Fruit fly (Drosophila melanogaster) whole organism, embryonic: ENCODE data around the gene Drs.

Experiments used
- Asciz ChIP-seq: fragments of 200-800 bp; sonication (Bioruptor generic); optimal IDR thresholded peaks from 2 replicates; lab custom pipeline; 2017; ENCODE audit warnings: missing biosample characterization, mild to moderate bottlenecking, missing genetic modification characterization, missing genetic modification reagents
- Atf-2 ChIP-seq: fragments of 200-800 bp; sonication (Bioruptor generic); optimal IDR thresholded peaks from 2 replicates; lab custom pipeline; 2016; ENCODE audit warnings: missing biosample characterization, missing genetic modification characterization
- B-H2 ChIP-seq: fragments of 200-800 bp; sonication (Bioruptor generic); optimal IDR thresholded peaks from 2 replicates; lab custom pipeline; 2018; ENCODE audit warnings: missing biosample characterization, mild to moderate bottlenecking, missing genetic modification characterization
- Blimp-1 ChIP-seq: fragments of 200-800 bp; sonication (Bioruptor generic); optimal IDR thresholded peaks from 3 replicates; lab custom pipeline; 2018; ENCODE audit warnings: missing biosample characterization, missing genetic modification characterization, mild to moderate bottlenecking, moderate library complexity, missing genetic modification reagents
- CG10267 ChIP-seq: fragments of 200-800 bp; sonication (Bioruptor generic); optimal IDR thresholded peaks from 2 replicates; lab custom pipeline; 2018; ENCODE audit warnings: missing biosample characterization, mild to moderate bottlenecking, missing genetic modification characterization, moderate library complexity
- CG11247 ChIP-seq: fragments of 200-800 bp; sonication (Bioruptor generic); IDR thresholded peaks from 2 replicates; pipeline ENCODE4 v1.3.6; 2022; ENCODE audit warnings: missing biosample characterization, missing genetic modification characterization
- CG11560 ChIP-seq: fragments of 200-800 bp; sonication (Bioruptor generic); IDR thresholded peaks from 3 replicates; pipeline ENCODE4 v1.3.6; 2022; ENCODE audit warnings: missing biosample characterization, missing genetic modification characterization
- CG11723 ChIP-seq: fragments of 200-800 bp; sonication (Bioruptor generic); optimal IDR thresholded peaks from 2 replicates; lab custom pipeline; 2017; ENCODE audit warnings: missing biosample characterization, mild to moderate bottlenecking, missing genetic modification characterization
- CG1233 ChIP-seq: fragments of 200-800 bp; sonication (Bioruptor generic); optimal IDR thresholded peaks from 4 replicates; lab custom pipeline; 2018; ENCODE audit warnings: missing biosample characterization, mild to moderate bottlenecking, missing genetic modification characterization
- CG13296 ChIP-seq: fragments of 200-800 bp; sonication (Bioruptor generic); optimal IDR thresholded peaks from 3 replicates; lab custom pipeline; 2018; ENCODE audit warnings: missing biosample characterization, mild to moderate bottlenecking, missing genetic modification characterization
- CG15269 ChIP-seq: fragments of 200-800 bp; sonication (Bioruptor generic); optimal IDR thresholded peaks from 2 replicates; lab custom pipeline; 2018; ENCODE audit warnings: missing biosample characterization, mild to moderate bottlenecking, missing genetic modification characterization, moderate library complexity
- CG1602 ChIP-seq: fragments of 200-800 bp; sonication (Bioruptor generic); optimal IDR thresholded peaks from 3 replicates; lab custom pipeline; 2016; ENCODE audit warnings: missing biosample characterization, missing genetic modification characterization
- CG17361 ChIP-seq: fragments of 200-800 bp; sonication (Bioruptor generic); IDR thresholded peaks from 3 replicates; pipeline ENCODE4 v1.3.6; 2022; ENCODE audit warnings: missing biosample characterization, missing genetic modification characterization
- CG17568 ChIP-seq: fragments of 200-800 bp; sonication (Bioruptor generic); optimal IDR thresholded peaks from 2 replicates; lab custom pipeline; 2018; ENCODE audit warnings: missing biosample characterization, mild to moderate bottlenecking, missing genetic modification characterization, moderate library complexity
- CG1792 ChIP-seq: fragments of 200-800 bp; sonication (Bioruptor generic); optimal IDR thresholded peaks from 2 replicates; lab custom pipeline; 2016; ENCODE audit warnings: missing biosample characterization, missing genetic modification characterization
- CG18262 ChIP-seq: fragments of 200-800 bp; optimal IDR thresholded peaks from 3 replicates; lab custom pipeline; 2019; ENCODE audit warnings: missing biosample characterization, mild to moderate bottlenecking, missing genetic modification characterization, moderate library complexity
- CG18619 ChIP-seq: fragments of 200-800 bp; sonication (Bioruptor generic); optimal IDR thresholded peaks from 3 replicates; lab custom pipeline; 2017; ENCODE audit warnings: missing biosample characterization, mild to moderate bottlenecking, missing genetic modification characterization
- CG18764 ChIP-seq: fragments of 200-800 bp; sonication (Bioruptor generic); optimal IDR thresholded peaks from 3 replicates; lab custom pipeline; 2016; ENCODE audit warnings: missing biosample characterization, missing genetic modification characterization
- CG2116 ChIP-seq: fragments of 200-800 bp; sonication (Bioruptor generic); optimal IDR thresholded peaks from 3 replicates; lab custom pipeline; 2018; ENCODE audit warnings: missing biosample characterization, mild to moderate bottlenecking, missing genetic modification characterization
- CG2678 ChIP-seq: fragments of 200-800 bp; sonication (Bioruptor generic); optimal IDR thresholded peaks from 3 replicates; lab custom pipeline; 2019; ENCODE audit warnings: missing biosample characterization, mild to moderate bottlenecking, missing genetic modification characterization, moderate library complexity
- CG2712 ChIP-seq: fragments of 200-800 bp; optimal IDR thresholded peaks from 3 replicates; lab custom pipeline; 2019; ENCODE audit warnings: missing biosample characterization, mild to moderate bottlenecking, missing genetic modification characterization, moderate library complexity
- CG30431 ChIP-seq: fragments of 200-800 bp; sonication (Bioruptor generic); optimal IDR thresholded peaks from 2 replicates; lab custom pipeline; 2017; ENCODE audit warnings: missing biosample characterization, missing genetic modification characterization
- CG31441 ChIP-seq: fragments of 200-800 bp; sonication (Bioruptor generic); IDR thresholded peaks from 2 replicates; pipeline ENCODE4 v1.3.6; 2022; ENCODE audit warnings: missing biosample characterization, missing genetic modification characterization
- CG4707 ChIP-seq: fragments of 200-800 bp; sonication (Bioruptor generic); optimal IDR thresholded peaks from 2 replicates; lab custom pipeline; 2018; ENCODE audit warnings: missing biosample characterization, mild to moderate bottlenecking, missing genetic modification characterization, moderate library complexity
- CG5180 ChIP-seq: fragments of 200-800 bp; sonication (Bioruptor generic); optimal IDR thresholded peaks from 3 replicates; lab custom pipeline; 2017; ENCODE audit warnings: missing biosample characterization, missing genetic modification characterization, mild to moderate bottlenecking, moderate library complexity, missing genetic modification reagents
- CG6175 ChIP-seq: fragments of 200-800 bp; sonication (Bioruptor generic); IDR thresholded peaks from 3 replicates; pipeline ENCODE4 v1.3.6; 2022; ENCODE audit warnings: missing biosample characterization, missing genetic modification characterization
- CG8478 ChIP-seq: fragments of >200 bp; optimal IDR thresholded peaks from 2 replicates; lab custom pipeline; 2018
- Dfd ChIP-seq, 2 experiments: fragments of >200 bp; optimal IDR thresholded peaks; 2 replicates each; lab custom pipeline; 2017; ENCODE audit warnings: missing biosample characterization in 2 of 2, missing genetic modification characterization in 2 of 2
- Dref ChIP-seq: fragments of 200-800 bp; sonication (Bioruptor generic); IDR thresholded peaks from 2 replicates; pipeline ENCODE4 v1.3.6; 2022; ENCODE audit warnings: missing biosample characterization, missing genetic modification characterization
- Fer1 ChIP-seq: fragments of 200-800 bp; sonication (Bioruptor generic); optimal IDR thresholded peaks from 2 replicates; lab custom pipeline; 2017; ENCODE audit warnings: missing biosample characterization, mild to moderate bottlenecking, missing genetic modification characterization
- GATAe ChIP-seq: fragments of 200-800 bp; sonication (Bioruptor generic); conservative IDR thresholded peaks from 2 replicates; pipeline ENCODE4 v1.3.6; 2022; ENCODE audit warnings: missing biosample characterization, missing genetic modification characterization
- Hey ChIP-seq: fragments of 200-800 bp; sonication (Bioruptor generic); optimal IDR thresholded peaks from 3 replicates; lab custom pipeline; 2018; ENCODE audit warnings: missing biosample characterization, mild to moderate bottlenecking, missing genetic modification characterization
- Hmx ChIP-seq: fragments of 200-800 bp; sonication (Bioruptor generic); optimal IDR thresholded peaks from 2 replicates; lab custom pipeline; 2016; ENCODE audit warnings: missing biosample characterization, missing genetic modification characterization
- Mes4 ChIP-seq: fragments of 200-800 bp; sonication (Bioruptor generic); optimal IDR thresholded peaks from 2 replicates; lab custom pipeline; 2016; ENCODE audit warnings: missing biosample characterization, missing genetic modification characterization
- Oli ChIP-seq: fragments of 200-800 bp; sonication (Bioruptor generic); optimal IDR thresholded peaks from 2 replicates; lab custom pipeline; 2018; ENCODE audit warnings: missing biosample characterization, mild to moderate bottlenecking, missing genetic modification characterization, moderate library complexity
- abd-A ChIP-seq: fragments of 200-800 bp; sonication (Bioruptor generic); optimal IDR thresholded peaks from 3 replicates; lab custom pipeline; 2019; ENCODE audit warnings: missing biosample characterization, mild to moderate bottlenecking, missing genetic modification characterization, moderate library complexity
- bigmax ChIP-seq: fragments of 200-800 bp; sonication (Bioruptor generic); optimal IDR thresholded peaks from 2 replicates; lab custom pipeline; 2018; ENCODE audit warnings: missing biosample characterization, mild to moderate bottlenecking, missing genetic modification characterization
- chm ChIP-seq: fragments of 200-800 bp; sonication (Bioruptor generic); IDR thresholded peaks from 2 replicates; pipeline ENCODE4 v1.3.6; 2022; ENCODE audit warnings: missing biosample characterization, missing genetic modification characterization
- dmrt99B ChIP-seq: fragments of 200-800 bp; sonication (Bioruptor generic); optimal IDR thresholded peaks from 2 replicates; lab custom pipeline; 2018; ENCODE audit warnings: missing biosample characterization, mild to moderate bottlenecking, missing genetic modification characterization, moderate library complexity
- grau ChIP-seq: fragments of 200-800 bp; optimal IDR thresholded peaks from 3 replicates; lab custom pipeline; 2019; ENCODE audit warnings: missing biosample characterization, mild to moderate bottlenecking, missing genetic modification characterization, moderate library complexity
- ham ChIP-seq: fragments of 200-800 bp; sonication (Bioruptor generic); IDR thresholded peaks from 2 replicates; pipeline ENCODE4 v1.3.6; 2022; ENCODE audit warnings: missing biosample characterization, missing genetic modification characterization
- nau ChIP-seq: fragments of 200-800 bp; sonication (Bioruptor generic); optimal IDR thresholded peaks from 3 replicates; lab custom pipeline; 2017; ENCODE audit warnings: missing biosample characterization, mild to moderate bottlenecking, missing genetic modification characterization, missing genetic modification reagents
- nmo ChIP-seq: fragments of 200-800 bp; sonication (Bioruptor generic); optimal IDR thresholded peaks from 2 replicates; lab custom pipeline; 2018; ENCODE audit warnings: missing biosample characterization, mild to moderate bottlenecking, missing genetic modification characterization, moderate library complexity
- pan ChIP-seq, 4 experiments: fragments of >200 bp in 3 of 4; fragments of 200-800 bp in 1 of 4; sonication (Bioruptor generic) in 1 of 4; optimal IDR thresholded peaks in 3 of 4; IDR thresholded peaks in 1 of 4; 2 replicates each; pipeline versions ENCODE4 v1.3.6 to Lab custom; 2017 to 2022; ENCODE audit warnings: missing biosample characterization in 2 of 4, missing genetic modification characterization in 2 of 4, mixed read lengths in 1 of 4
- pfk ChIP-seq: fragments of 200-800 bp; sonication (Bioruptor generic); optimal IDR thresholded peaks from 2 replicates; lab custom pipeline; 2018; ENCODE audit warnings: missing biosample characterization, mild to moderate bottlenecking, missing genetic modification characterization, moderate library complexity
- sd ChIP-seq: fragments of 200-800 bp; sonication (Bioruptor generic); optimal IDR thresholded peaks from 3 replicates; lab custom pipeline; 2018; ENCODE audit warnings: missing biosample characterization, mild to moderate bottlenecking, missing genetic modification characterization, moderate library complexity
- slbo ChIP-seq: fragments of 200-800 bp; sonication (Bioruptor generic); IDR thresholded peaks from 2 replicates; pipeline ENCODE4 v1.3.6; 2022; ENCODE audit warnings: missing biosample characterization, missing genetic modification characterization
- sqz ChIP-seq: fragments of 200-800 bp; sonication (Bioruptor generic); optimal IDR thresholded peaks from 3 replicates; lab custom pipeline; 2018; ENCODE audit warnings: missing biosample characterization, mild to moderate bottlenecking, missing genetic modification characterization
- ssp ChIP-seq: fragments of 200-800 bp; sonication (Bioruptor generic); IDR thresholded peaks from 2 replicates; pipeline ENCODE4 v1.3.6; 2022; ENCODE audit warnings: missing biosample characterization, missing genetic modification characterization
- tio ChIP-seq: fragments of 200-800 bp; sonication (Bioruptor generic); optimal IDR thresholded peaks from 2 replicates; lab custom pipeline; 2017; ENCODE audit warnings: missing biosample characterization, missing genetic modification characterization, inconsistent platforms
- zfh2 ChIP-seq: fragments of 200-800 bp; sonication (Bioruptor generic); optimal IDR thresholded peaks from 2 replicates; lab custom pipeline; 2016; ENCODE audit warnings: missing biosample characterization, missing genetic modification characterization

Gene Drs

DNA sequence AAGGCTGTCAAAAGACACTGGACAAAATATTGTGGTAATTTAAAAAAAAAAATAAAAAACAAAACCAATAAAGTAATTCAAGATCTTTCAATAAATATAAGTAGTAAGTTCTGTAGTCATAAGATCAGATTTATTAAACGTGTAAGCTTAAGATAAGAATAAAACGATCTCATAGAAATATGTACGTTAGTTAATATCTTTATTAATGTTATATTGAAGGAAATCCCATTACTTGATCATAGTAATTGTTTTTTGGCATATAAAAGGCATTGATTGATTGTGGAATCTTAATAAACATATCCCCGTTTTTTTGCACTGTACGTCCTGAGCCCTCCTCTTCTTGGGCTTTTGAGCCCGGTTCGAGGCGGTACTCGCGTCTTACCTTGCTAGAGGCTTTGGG, 26.1 kb upstream of the Drs start (continued):
- TF ChIP-seq CG2712 (tag; lab: Kevin White, UChicago), result peak; percentile 5
- TF ChIP-seq Mes4 (GFP tag; lab: Kevin White, UChicago), result no peak
- peak; percentile 5 for TF ChIP-seq CG10267 (tag; lab: Kevin White, UChicago)
- TF ChIP-seq CG15269 (tag; lab: Kevin White, UChicago), result peak; percentile 39
- TF ChIP-seq Hmx, result no peak
- peak; percentile 5 for TF ChIP-seq dmrt99B
- no peak for TF ChIP-seq CG18619 (GFP tag; lab: Kevin White, UChicago)
- no peak for TF ChIP-seq ham (GFP tag; lab: Robert Waterston, UW)
- no peak for TF ChIP-seq abd-A (tag; lab: Kevin White, UChicago)
- TF ChIP-seq CG1233 (GFP tag; lab: Kevin White, UChicago), result no peak
- no peak for TF ChIP-seq Asciz (GFP tag; lab: Kevin White, UChicago)
- no peak for TF ChIP-seq CG18764 (GFP tag; lab: Kevin White, UChicago)
- no peak for TF ChIP-seq B-H2 (GFP tag; lab: Kevin White, UChicago)
- TF ChIP-seq CG6175 (GFP tag; lab: Robert Waterston, UW), result no peak
- TF ChIP-seq pan (optimal IDR thresholded peaks at IDR 0.05; lab: Kevin White, UChicago), result no peak
- no peak for TF ChIP-seq pan (GFP tag; optimal IDR thresholded peaks at IDR 0.05 in 1 of 2, IDR thresholded peaks at IDR 0.05 in 1 of 2)
- TF ChIP-seq CG1792, result no peak
- no peak for TF ChIP-seq CG8478
- TF ChIP-seq Blimp-1 (GFP tag; lab: Kevin White, UChicago), result peak; percentile 7
- TF ChIP-seq sqz, result no peak
- TF ChIP-seq sd (tag; lab: Kevin White, UChicago), result no peak
- no peak for TF ChIP-seq GATAe (GFP tag; lab: Robert Waterston, UW)
- no peak for TF ChIP-seq chm (GFP tag; lab: Robert Waterston, UW)
- no peak for TF ChIP-seq Atf-2 (GFP tag; lab: Kevin White, UChicago)
- TF ChIP-seq Dfd (GFP tag; optimal IDR thresholded peaks at IDR 0.05; lab: Kevin White, UChicago), result no peak
- no peak for TF ChIP-seq CG4707 (GFP tag; lab: Kevin White, UChicago)
- peak; percentile 19 for TF ChIP-seq Fer1 (GFP tag; lab: Kevin White, UChicago)
- peak; percentile 2 for TF ChIP-seq grau (tag; lab: Kevin White, UChicago)
- peak; percentile 35 for TF ChIP-seq CG2678 (tag; lab: Kevin White, UChicago)
- TF ChIP-seq tio (GFP tag; lab: Kevin White, UChicago), result no peak
- peak; percentile 15 for TF ChIP-seq CG18262 (tag; lab: Kevin White, UChicago)
- TF ChIP-seq Oli (tag; lab: Kevin White, UChicago), result peak; percentile 35
- no peak for TF ChIP-seq CG17568
- no peak for TF ChIP-seq CG11560
- peak; percentile 17 for TF ChIP-seq nmo (GFP tag; lab: Kevin White, UChicago)
- no peak for TF ChIP-seq CG30431
- 0 out of 3 replicates have a peak, but pooled peaks have one; percentile 14 for TF ChIP-seq CG17361 (GFP tag; lab: Robert Waterston, UW)
- no peak for TF ChIP-seq Hey
- TF ChIP-seq CG2116 (GFP tag; lab: Kevin White, UChicago), result no peak
- TF ChIP-seq slbo (GFP tag; lab: Robert Waterston, UW), result no peak
- TF ChIP-seq CG11723 (GFP tag; lab: Kevin White, UChicago), result no peak
- no peak for TF ChIP-seq CG1602 (GFP tag; lab: Kevin White, UChicago)
- TF ChIP-seq Dref (GFP tag; lab: Robert Waterston, UW), result no peak
- TF ChIP-seq bigmax (GFP tag; lab: Kevin White, UChicago), result no peak
- TF ChIP-seq nau (GFP tag; lab: Kevin White, UChicago), result no peak
- TF ChIP-seq ssp (GFP tag; lab: Robert Waterston, UW), result no peak
- no peak for TF ChIP-seq pfk (GFP tag; lab: Kevin White, UChicago)
- TF ChIP-seq CG11247 (GFP tag; lab: Robert Waterston, UW), result no peak
- TF ChIP-seq zfh2, result no peak
- TF ChIP-seq CG5180 (GFP tag; lab: Kevin White, UChicago), result no peak
- peak; percentile 3 for TF ChIP-seq CG13296 (GFP tag; lab: Kevin White, UChicago)
- peak; percentile 48; the same call in 1 of the 2 replicates for TF ChIP-seq CG31441 (GFP tag; lab: Robert Waterston, UW)
